Worm (Caenorhabditis elegans) whole organism, late embryonic: ENCODE measurements around the gene srx-23.

Source experiments
- F13H6.1 ChIP-seq: sonication (generic microtip); optimal IDR thresholded peaks from 2 replicates; lab custom pipeline; 2016; ENCODE audit warnings: missing genetic modification characterization, missing compliant biosample characterization
- K02D7.2 ChIP-seq: sonication (generic microtip); optimal IDR thresholded peaks from 2 replicates; lab custom pipeline; 2017; ENCODE audit warnings: mild to moderate bottlenecking, missing genetic modification characterization, missing compliant biosample characterization
- K09A11.1 ChIP-seq: sonication (generic microtip); optimal IDR thresholded peaks from 2 replicates; lab custom pipeline; 2017; ENCODE audit warnings: antibody characterized with exemption, mild to moderate bottlenecking, missing genetic modification characterization, missing compliant biosample characterization; ENCODE audit not compliant: insufficient read depth
- Y22D7AL.16 ChIP-seq: sonication (generic microtip); optimal IDR thresholded peaks from 2 replicates; lab custom pipeline; 2016; ENCODE audit warnings: missing genetic modification characterization, missing compliant biosample characterization
- ama-1 ChIP-seq: fragments of 150-350 bp; optimal IDR thresholded peaks from 2 replicates; lab custom pipeline; 2014
- ceh-18 ChIP-seq: sonication (generic microtip); optimal IDR thresholded peaks from 2 replicates; lab custom pipeline; 2016; ENCODE audit warnings: missing genetic modification characterization, missing compliant biosample characterization
- ceh-19 ChIP-seq: fragments of 200-800 bp; sonication (Bioruptor generic); optimal IDR thresholded peaks from 2 replicates; lab custom pipeline; 2018; ENCODE audit warnings: mild to moderate bottlenecking, missing genetic modification characterization, missing compliant biosample characterization
- ceh-2 ChIP-seq: sonication (generic microtip); optimal IDR thresholded peaks from 2 replicates; lab custom pipeline; 2016; ENCODE audit warnings: missing genotype, missing genetic modification characterization, missing compliant biosample characterization
- ceh-24 ChIP-seq: sonication (generic microtip); optimal IDR thresholded peaks from 2 replicates; lab custom pipeline; 2016; ENCODE audit warnings: mild to moderate bottlenecking, missing genetic modification characterization, missing compliant biosample characterization
- ceh-30 ChIP-seq: fragments of 150-350 bp; optimal IDR thresholded peaks from 2 replicates; lab custom pipeline; 2014; ENCODE audit warnings: missing biosample characterization, missing genetic modification characterization
- ceh-31 ChIP-seq: sonication (generic microtip); optimal IDR thresholded peaks from 2 replicates; lab custom pipeline; 2016; ENCODE audit warnings: missing genetic modification characterization, missing compliant biosample characterization
- ceh-34 ChIP-seq: sonication (generic microtip); optimal IDR thresholded peaks from 2 replicates; lab custom pipeline; 2016; ENCODE audit warnings: mild to moderate bottlenecking, missing genetic modification characterization, missing compliant biosample characterization
- ceh-45 ChIP-seq: fragments of 200-800 bp; sonication (Bioruptor generic); IDR thresholded peaks from 2 replicates; pipeline ENCODE4 v1.3.6; 2022; ENCODE audit warnings: missing genetic modification reagents, missing genetic modification characterization, missing compliant biosample characterization
- ceh-48 ChIP-seq: sonication (generic microtip); optimal IDR thresholded peaks from 2 replicates; lab custom pipeline; 2016; ENCODE audit warnings: missing genetic modification characterization, inconsistent platforms, missing compliant biosample characterization
- ceh-6 ChIP-seq: fragments of 200-800 bp; sonication (Bioruptor generic); optimal IDR thresholded peaks from 2 replicates; lab custom pipeline; 2018; ENCODE audit warnings: mild to moderate bottlenecking, missing genetic modification characterization, missing compliant biosample characterization
- ceh-9 ChIP-seq: sonication (generic microtip); optimal IDR thresholded peaks from 2 replicates; lab custom pipeline; 2016; ENCODE audit warnings: mild to moderate bottlenecking, missing genetic modification characterization, inconsistent platforms, missing compliant biosample characterization
- dmd-4 ChIP-seq: sonication (generic microtip); optimal IDR thresholded peaks from 2 replicates; lab custom pipeline; 2016; ENCODE audit warnings: borderline replicate concordance, missing genetic modification characterization, missing compliant biosample characterization
- elt-2 ChIP-seq: sonication (generic microtip); optimal IDR thresholded peaks from 2 replicates; lab custom pipeline; 2016; ENCODE audit warnings: missing genetic modification reagents, missing genetic modification characterization, missing compliant biosample characterization
- ets-4 ChIP-seq: sonication (generic microtip); optimal IDR thresholded peaks from 2 replicates; lab custom pipeline; 2016; ENCODE audit warnings: missing genetic modification characterization, missing compliant biosample characterization
- eyg-1 ChIP-seq: sonication (generic microtip); optimal IDR thresholded peaks from 2 replicates; lab custom pipeline; 2016; ENCODE audit warnings: missing genotype, missing genetic modification characterization, missing compliant biosample characterization
- fax-1 ChIP-seq: sonication (generic microtip); optimal IDR thresholded peaks from 2 replicates; lab custom pipeline; 2016; ENCODE audit warnings: missing genotype, missing genetic modification characterization, missing compliant biosample characterization
- fkh-10 ChIP-seq: fragments of 150-350 bp; optimal IDR thresholded peaks from 2 replicates; lab custom pipeline; 2014; ENCODE audit warnings: missing biosample characterization, missing genetic modification reagents, missing genetic modification characterization
- fkh-6 ChIP-seq: sonication (generic microtip); optimal IDR thresholded peaks from 2 replicates; lab custom pipeline; 2016; ENCODE audit warnings: missing genetic modification characterization, missing compliant biosample characterization
- gmeb-2 ChIP-seq: sonication (generic microtip); optimal IDR thresholded peaks from 2 replicates; lab custom pipeline; 2016; ENCODE audit warnings: missing genetic modification characterization, inconsistent platforms, missing compliant biosample characterization
- hlh-13 ChIP-seq: fragments of 200-800 bp; sonication (Bioruptor generic); optimal IDR thresholded peaks from 2 replicates; lab custom pipeline; 2018; ENCODE audit warnings: mild to moderate bottlenecking, missing genetic modification characterization, missing compliant biosample characterization
- hlh-15 ChIP-seq: sonication (generic microtip); optimal IDR thresholded peaks from 2 replicates; lab custom pipeline; 2016; ENCODE audit warnings: missing genetic modification characterization, missing compliant biosample characterization
- hlh-30 ChIP-seq: sonication (generic microtip); optimal IDR thresholded peaks from 2 replicates; lab custom pipeline; 2017; ENCODE audit warnings: antibody characterized with exemption, missing genetic modification characterization, missing compliant biosample characterization; ENCODE audit not compliant: insufficient read depth
- hlh-8 ChIP-seq: sonication (generic microtip); optimal IDR thresholded peaks from 2 replicates; lab custom pipeline; 2016; ENCODE audit warnings: missing genotype, missing genetic modification characterization, missing compliant biosample characterization
- lin-11 ChIP-seq: fragments of 200-800 bp; sonication (Bioruptor generic); optimal IDR thresholded peaks from 2 replicates; lab custom pipeline; 2018; ENCODE audit warnings: mild to moderate bottlenecking, missing genetic modification characterization, missing compliant biosample characterization
- mec-3 ChIP-seq: sonication (generic microtip); optimal IDR thresholded peaks from 2 replicates; lab custom pipeline; 2016; ENCODE audit warnings: borderline replicate concordance, missing genetic modification characterization, missing compliant biosample characterization
- nfya-1 ChIP-seq: sonication (generic microtip); optimal IDR thresholded peaks from 2 replicates; lab custom pipeline; 2017; ENCODE audit warnings: missing genetic modification characterization, mild to moderate bottlenecking, missing compliant biosample characterization, antibody characterized with exemption, moderate library complexity
- pat-9 ChIP-seq: fragments of 200-800 bp; sonication (Bioruptor generic); optimal IDR thresholded peaks from 2 replicates; lab custom pipeline; 2018; ENCODE audit warnings: mild to moderate bottlenecking, missing genetic modification characterization, moderate library complexity, missing compliant biosample characterization
- pax-1 ChIP-seq: fragments of 150-350 bp; optimal IDR thresholded peaks from 2 replicates; lab custom pipeline; 2014; ENCODE audit warnings: missing biosample characterization, missing genetic modification characterization
- pqm-1 ChIP-seq: sonication (generic microtip); optimal IDR thresholded peaks from 2 replicates; lab custom pipeline; 2016; ENCODE audit warnings: missing genetic modification characterization, missing compliant biosample characterization
- pros-1 ChIP-seq: fragments of 150-350 bp; optimal IDR thresholded peaks from 2 replicates; lab custom pipeline; 2014; ENCODE audit warnings: missing biosample characterization, missing genetic modification reagents, missing genetic modification characterization
- rnt-1 ChIP-seq: sonication (generic microtip); optimal IDR thresholded peaks from 2 replicates; lab custom pipeline; 2016; ENCODE audit warnings: missing genetic modification characterization, missing compliant biosample characterization
- sox-2 ChIP-seq: fragments of 200-800 bp; sonication (Bioruptor generic); IDR thresholded peaks from 2 replicates; pipeline ENCODE4 v1.3.6; 2022; ENCODE audit warnings: missing genetic modification reagents, missing genetic modification characterization, missing compliant biosample characterization
- sox-4 ChIP-seq: sonication (generic microtip); optimal IDR thresholded peaks from 2 replicates; lab custom pipeline; 2017; ENCODE audit warnings: mild to moderate bottlenecking, missing genetic modification characterization, inconsistent platforms, missing compliant biosample characterization
- unc-3 ChIP-seq, 2 experiments: fragments of 200-800 bp in 1 of 2; sonication (Bioruptor generic) in 1 of 2; sonication (generic microtip) in 1 of 2; conservative IDR thresholded peaks in 1 of 2; optimal IDR thresholded peaks in 1 of 2; 2 replicates each; pipeline versions ENCODE4 v1.3.6 to Lab custom; 2016 to 2022; ENCODE audit warnings: missing compliant biosample characterization in 2 of 2, missing genetic modification characterization in 2 of 2, missing genetic modification reagents in 1 of 2
- unc-42 ChIP-seq: sonication (generic microtip); optimal IDR thresholded peaks from 2 replicates; lab custom pipeline; 2016; ENCODE audit warnings: missing genotype, missing genetic modification characterization, missing compliant biosample characterization
- unc-55 ChIP-seq: sonication (generic microtip); optimal IDR thresholded peaks from 2 replicates; lab custom pipeline; 2017; ENCODE audit warnings: missing biosample characterization, missing genetic modification reagents, missing genetic modification characterization
- unc-86 ChIP-seq: sonication (generic microtip); optimal IDR thresholded peaks from 2 replicates; lab custom pipeline; 2016; ENCODE audit warnings: missing genetic modification characterization, missing compliant biosample characterization
- zip-5 ChIP-seq: sonication (generic microtip); optimal IDR thresholded peaks from 2 replicates; lab custom pipeline; 2016; ENCODE audit warnings: missing genetic modification characterization, missing compliant biosample characterization

srx-23 gene

DNA sequence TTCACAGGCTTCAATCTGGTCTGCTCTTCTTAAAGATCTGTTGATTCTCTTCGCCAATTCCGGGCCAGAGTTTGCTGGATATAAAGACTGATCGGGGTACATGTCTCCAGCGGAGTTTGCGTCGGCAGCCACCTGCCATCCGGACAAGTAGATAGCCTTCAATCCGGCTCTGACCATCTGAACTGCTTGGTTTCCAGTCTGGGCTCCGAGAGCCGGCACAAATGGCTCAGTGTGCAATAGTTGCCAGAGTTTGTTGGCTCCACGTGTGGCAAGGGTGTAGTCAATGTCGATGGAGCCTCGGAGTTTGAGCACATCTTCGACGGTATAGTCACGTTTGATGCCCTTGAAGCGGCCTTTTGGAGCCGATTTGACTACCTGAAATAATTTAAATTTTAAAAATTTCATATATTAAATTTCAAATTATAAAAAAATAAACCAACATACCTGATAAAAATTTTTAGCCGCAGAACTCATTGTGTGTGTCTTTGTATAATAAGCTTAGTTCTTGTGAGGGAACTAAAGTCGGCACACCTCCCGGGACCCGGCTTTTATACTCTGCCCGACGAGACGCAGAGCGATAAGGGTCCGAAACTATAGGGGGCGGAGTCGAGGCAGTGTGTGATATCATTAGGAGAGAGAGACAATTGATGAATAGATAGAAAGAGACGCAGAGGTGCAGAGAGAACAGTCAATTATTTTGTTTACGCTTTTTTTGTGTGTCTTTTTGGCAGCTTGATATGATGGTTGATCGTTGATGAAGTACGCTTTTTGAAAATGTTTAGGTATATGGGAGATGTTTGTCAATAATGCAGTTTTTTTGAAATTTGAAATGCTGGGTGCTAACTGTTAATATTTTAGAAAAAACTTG is 45.6 kb downstream of the srx-23 start, which contains the start of the genes icl-1 and srh-2:
Gene icl-1, minus strand, starts transcription at position 521 of the 868 bp plus-strand sequence.
Gene srh-2, plus strand, starts transcription at position 818 of the 868 bp plus-strand sequence.
- TF ChIP-seq nfya-1 = peak; percentile 19
- TF ChIP-seq ceh-24 (tag; lab: Kevin White, UChicago) = no peak
- no peak for TF ChIP-seq hlh-13
- TF ChIP-seq sox-2 (GFP tag; lab: Robert Waterston, UW) = no peak
- TF ChIP-seq gmeb-2 = no peak
- no peak for TF ChIP-seq unc-3 (GFP tag; conservative IDR thresholded peaks at IDR 0.05; lab: Robert Waterston, UW)
- no peak for TF ChIP-seq unc-3 (tag; optimal IDR thresholded peaks at IDR 0.05; lab: Kevin White, UChicago)
- TF ChIP-seq Y22D7AL.16 (tag; lab: Kevin White, UChicago) = no peak
- no peak for TF ChIP-seq rnt-1 (tag; lab: Kevin White, UChicago)
- no peak for TF ChIP-seq pax-1 (tag; lab: Kevin White, UChicago)
- TF ChIP-seq K02D7.2 (tag; lab: Kevin White, UChicago) = peak; percentile 2
- TF ChIP-seq ceh-19 (GFP tag; lab: Kevin White, UChicago) = no peak
- TF ChIP-seq ceh-45 (GFP tag; lab: Robert Waterston, UW) = no peak
- TF ChIP-seq zip-5 = no peak
- no peak for TF ChIP-seq pros-1 (tag; lab: Kevin White, UChicago)
- no peak for TF ChIP-seq ceh-34 (tag; lab: Kevin White, UChicago)
- TF ChIP-seq ceh-2 (tag; lab: Kevin White, UChicago) = no peak
- TF ChIP-seq unc-86 (tag; lab: Kevin White, UChicago) = no peak
- no peak for TF ChIP-seq fkh-6
- no peak for TF ChIP-seq hlh-8
- no peak for TF ChIP-seq K09A11.1 (tag; lab: Kevin White, UChicago)
- TF ChIP-seq elt-2 (tag; lab: Kevin White, UChicago) = peak; percentile 78
- peak; percentile 14 for TF ChIP-seq ceh-18 (tag; lab: Kevin White, UChicago)
- TF ChIP-seq fax-1 (tag; lab: Kevin White, UChicago) = no peak
- no peak for TF ChIP-seq eyg-1 (tag; lab: Kevin White, UChicago)
- TF ChIP-seq ceh-48 (tag; lab: Kevin White, UChicago) = no peak
- TF ChIP-seq sox-4 (tag; lab: Kevin White, UChicago) = no peak
- TF ChIP-seq hlh-15 = no peak
- TF ChIP-seq ceh-31 = no peak
- no peak for TF ChIP-seq fkh-10 (GFP tag; lab: Kevin White, UChicago)
- TF ChIP-seq ceh-30 (tag; lab: Kevin White, UChicago) = no peak
- no peak for TF ChIP-seq F13H6.1
- no peak for TF ChIP-seq dmd-4
- no peak for TF ChIP-seq hlh-30 (tag; lab: Kevin White, UChicago)
- no peak for TF ChIP-seq pqm-1
- TF ChIP-seq ceh-9 (tag; lab: Kevin White, UChicago) = no peak
- no peak for TF ChIP-seq unc-42
- no peak for TF ChIP-seq mec-3
- TF ChIP-seq unc-55 (GFP tag; lab: Kevin White, UChicago) = peak; percentile 19
- no peak for TF ChIP-seq lin-11 (tag; lab: Kevin White, UChicago)
- no peak for TF ChIP-seq ceh-6
- no peak for TF ChIP-seq ama-1 (lab: Kevin White, UChicago)
- no peak for TF ChIP-seq pat-9 (tag; lab: Kevin White, UChicago)
- TF ChIP-seq ets-4 = no peak
